Worm (Caenorhabditis elegans) whole organism, L1 larva: ENCODE measurements around the gene H39E23.2.

Experiments used
- aha-1 ChIP-seq: fragments of 150-350 bp; optimal IDR thresholded peaks from 2 replicates; lab custom pipeline; 2014; ENCODE audit warnings: missing biosample characterization, missing genetic modification characterization
- efl-3 ChIP-seq: fragments of 200-800 bp; sonication (Bioruptor generic); optimal IDR thresholded peaks from 2 replicates; lab custom pipeline; 2018; ENCODE audit warnings: mild to moderate bottlenecking, missing genetic modification characterization, missing compliant biosample characterization
- egl-27 ChIP-seq, 2 experiments: fragments of 150-350 bp in 1 of 2; sonication (generic microtip); optimal IDR thresholded peaks; 3 replicates each; lab custom pipeline; 2017 to 2018; ENCODE audit warnings: missing biosample characterization in 2 of 2, missing genetic modification characterization in 2 of 2, missing genetic modification reagents in 2 of 2
- lin-13 ChIP-seq: fragments of 150-350 bp; optimal IDR thresholded peaks from 2 replicates; lab custom pipeline; 2014; ENCODE audit warnings: missing biosample characterization, missing genetic modification reagents, missing genetic modification characterization
- mdl-1 ChIP-seq, 2 experiments: fragments of 150-350 bp; optimal IDR thresholded peaks; 2 replicates each; lab custom pipeline; 2014 to 2017; ENCODE audit warnings: missing biosample characterization in 2 of 2, missing genetic modification characterization in 2 of 2, inconsistent platforms in 1 of 2
- nhr-11 ChIP-seq: fragments of 150-350 bp; optimal IDR thresholded peaks from 2 replicates; lab custom pipeline; 2014; ENCODE audit warnings: missing biosample characterization, missing genetic modification characterization
- nhr-12 ChIP-seq: sonication (generic microtip); optimal IDR thresholded peaks from 2 replicates; lab custom pipeline; 2017; ENCODE audit warnings: missing biosample characterization, missing genetic modification characterization
- nhr-77 ChIP-seq: fragments of 150-350 bp; optimal IDR thresholded peaks from 2 replicates; lab custom pipeline; 2014; ENCODE audit warnings: missing biosample characterization, missing genetic modification characterization
- nhr-84 ChIP-seq: sonication (generic microtip); optimal IDR thresholded peaks from 2 replicates; lab custom pipeline; 2017; ENCODE audit warnings: missing biosample characterization, missing genetic modification characterization
- unc-62 ChIP-seq: fragments of 150-350 bp; optimal IDR thresholded peaks from 2 replicates; lab custom pipeline; 2014; ENCODE audit warnings: missing biosample characterization, missing genetic modification reagents, missing genetic modification characterization

- TF ChIP-seq nhr-11 (no peak), mdl-1 (tag; optimal IDR thresholded peaks at IDR 0.05; lab: Kevin White, UChicago) (no peak), aha-1 (tag; lab: Kevin White, UChicago) (no peak), nhr-77 (tag; lab: Kevin White, UChicago) (no peak), nhr-84 (no peak), efl-3 (GFP tag; lab: Kevin White, UChicago) (no peak), nhr-12 (tag; lab: Kevin White, UChicago) (no peak), lin-13 (GFP tag; lab: Kevin White, UChicago) (no peak), unc-62 (GFP tag; lab: Kevin White, UChicago) (no peak), egl-27 (tag; optimal IDR thresholded peaks at IDR 0.05; lab: Kevin White, UChicago) (no peak)
These were observed 13.0 kb downstream of the H39E23.2 start for ce11 chrV:14123176-14123575.
